Worm (Caenorhabditis elegans) whole organism, late embryonic: ENCODE results near the gene T02G5.3.

ENCODE experiments used
- T23F11.4 ChIP-seq: fragments of 200-800 bp; sonication (Bioruptor generic); optimal IDR thresholded peaks from 2 replicates; lab custom pipeline; 2018; ENCODE audit warnings: mild to moderate bottlenecking, missing genetic modification characterization, missing compliant biosample characterization
- ama-1 ChIP-seq: fragments of 150-350 bp; optimal IDR thresholded peaks from 2 replicates; lab custom pipeline; 2014
- ceh-19 ChIP-seq: fragments of 200-800 bp; sonication (Bioruptor generic); optimal IDR thresholded peaks from 2 replicates; lab custom pipeline; 2018; ENCODE audit warnings: mild to moderate bottlenecking, missing genetic modification characterization, missing compliant biosample characterization
- fax-1 ChIP-seq: sonication (generic microtip); optimal IDR thresholded peaks from 2 replicates; lab custom pipeline; 2016; ENCODE audit warnings: missing genotype, missing genetic modification characterization, missing compliant biosample characterization
- madf-2 ChIP-seq: sonication (generic microtip); optimal IDR thresholded peaks from 2 replicates; lab custom pipeline; 2017; ENCODE audit warnings: missing genetic modification characterization, missing compliant biosample characterization
- pha-2 ChIP-seq: sonication (generic microtip); optimal IDR thresholded peaks from 2 replicates; lab custom pipeline; 2017; ENCODE audit warnings: mild to moderate bottlenecking, missing genetic modification characterization, missing compliant biosample characterization
- pha-4 ChIP-seq: fragments of 150-350 bp; optimal IDR thresholded peaks from 2 replicates; lab custom pipeline; 2018; ENCODE audit warnings: missing biosample characterization, missing genetic modification reagents, missing genetic modification characterization
- syd-9 ChIP-seq: sonication (generic microtip); optimal IDR thresholded peaks from 2 replicates; lab custom pipeline; 2016; ENCODE audit warnings: mild to moderate bottlenecking, missing genetic modification characterization, moderate library complexity, missing compliant biosample characterization

DNA sequence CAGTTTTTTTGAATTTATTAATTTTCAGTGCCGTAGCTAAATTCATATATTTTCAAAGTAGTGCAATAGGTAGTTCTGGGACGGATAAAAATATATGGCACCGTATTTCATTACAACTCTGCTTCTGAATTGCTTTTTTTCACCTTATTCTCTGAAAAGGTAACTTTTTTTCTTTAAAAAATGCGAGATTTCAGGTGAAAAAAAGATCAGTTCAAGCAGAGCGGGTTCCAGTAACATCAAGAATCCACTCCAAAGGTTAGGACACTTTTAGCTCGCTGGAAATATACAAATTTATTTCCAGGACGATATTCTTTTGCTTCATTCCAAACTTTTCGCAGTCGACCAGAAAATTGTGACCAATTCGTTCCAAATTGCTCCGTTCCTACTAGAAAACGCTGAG is 54.9 kb downstream of the T02G5.3 start, which contains the start of gene T07F8.1:
- TF ChIP-seq ama-1 (lab: Kevin White, UChicago) (no peak), syd-9 (tag; lab: Kevin White, UChicago) (no peak), T23F11.4 (no peak), pha-4 (tag; lab: Kevin White, UChicago) (no peak), madf-2 (tag; lab: Kevin White, UChicago) (no peak), pha-2 (tag; lab: Kevin White, UChicago) (no peak), fax-1 (tag; lab: Kevin White, UChicago) (no peak), ceh-19 (GFP tag; lab: Kevin White, UChicago) (no peak)
